Fruit fly (Drosophila melanogaster): ENCODE data around the gene gcm2.

gcm2 gene

dm6 chr2L:9576269-9576933 lies 32.0 kb upstream of the gcm2 start, which contains the start of gene Mtpalpha (continued):
- TF ChIP-seq bbx (GFP tag; IDR thresholded peaks at IDR 0.05; ENCODE audit: partially characterized antibody) (peak; percentile 12; the same call in 1 of the 2 replicates), gcm2 (GFP tag; optimal IDR thresholded peaks at IDR 0.05) (peak; percentile 2), CTCF (GFP tag; optimal IDR thresholded peaks at IDR 0.05) (peak; percentile 99), MBD-R2 (GFP tag; IDR thresholded peaks at IDR 0.05) (peak; percentile 72), CG17568 (GFP tag; optimal IDR thresholded peaks at IDR 0.05) (no peak), CG33213 (GFP tag; optimal IDR thresholded peaks at IDR 0.05) (peak; percentile 76), CG12744 (GFP tag; optimal IDR thresholded peaks at IDR 0.05) (peak; percentile 27), nerfin-1 (tag; optimal IDR thresholded peaks at IDR 0.05) (peak; percentile 16), mirr (GFP tag; optimal IDR thresholded peaks at IDR 0.05) (peak; percentile 42), CG3838 (GFP tag; optimal IDR thresholded peaks at IDR 0.05) (peak; percentile 84), ase (GFP tag; IDR thresholded peaks at IDR 0.05) (0 out of 3 replicates have a peak, but pooled peaks have one; percentile 22), Hr3 (GFP tag; optimal IDR thresholded peaks at IDR 0.05) (peak; percentile 43), Sry-δ (GFP tag; optimal IDR thresholded peaks at IDR 0.05) (peak; percentile 43), tin (GFP tag; optimal IDR thresholded peaks at IDR 0.05) (peak; percentile 47), Trl (optimal IDR thresholded peaks at IDR 0.05) (peak in 1 of 2 experiments; percentile 13), Trl (GFP tag; optimal IDR thresholded peaks at IDR 0.05) (peak; percentile 27), sens (GFP tag) (peak; percentile 89), CG3163 (GFP tag; optimal IDR thresholded peaks at IDR 0.05) (peak; percentile 1), z (GFP tag; IDR thresholded peaks at IDR 0.05) (no peak), CHES-1-like (GFP tag; optimal IDR thresholded peaks at IDR 0.05) (peak; percentile 23), CG10209 (GFP tag; optimal IDR thresholded peaks at IDR 0.05) (peak; percentile 32), dati (GFP tag; IDR thresholded peaks at IDR 0.05) (no peak), Dip2 (GFP tag; IDR thresholded peaks at IDR 0.05) (peak; percentile 98), CG10979 (tag; optimal IDR thresholded peaks at IDR 0.05) (peak; percentile 100), Fer1 (GFP tag; optimal IDR thresholded peaks at IDR 0.05) (peak; percentile 24), ftz-f1 (GFP tag; optimal IDR thresholded peaks at IDR 0.05) (no peak), MESR4 (GFP tag; optimal IDR thresholded peaks at IDR 0.05) (peak; percentile 46), schlank (tag; optimal IDR thresholded peaks at IDR 0.05) (no peak), CG15601 (tag; optimal IDR thresholded peaks at IDR 0.05) (peak; percentile 39), CG32532 (GFP tag; IDR thresholded peaks at IDR 0.05) (peak; percentile 71), ci (GFP tag; IDR thresholded peaks at IDR 0.05) (peak; percentile 76), ind (GFP tag; optimal IDR thresholded peaks at IDR 0.05) (peak; percentile 15), Hr51 (GFP tag; optimal IDR thresholded peaks at IDR 0.05) (no peak), CG3065 (GFP tag; optimal IDR thresholded peaks at IDR 0.05) (peak; percentile 20), CG17359 (tag; optimal IDR thresholded peaks at IDR 0.05) (peak; percentile 7), CG6791 (GFP tag; IDR thresholded peaks at IDR 0.05; ENCODE audit: partially characterized antibody) (peak; percentile 63; the same call in 2 of the 3 replicates), unc-4 (GFP tag; IDR thresholded peaks at IDR 0.05; ENCODE audit: partially characterized antibody) (0 out of 2 replicates have a peak, but pooled peaks have one; percentile 20), CG9797 (GFP tag; optimal IDR thresholded peaks at IDR 0.05) (peak; percentile 86), CG7987 (GFP tag; optimal IDR thresholded peaks at IDR 0.05) (peak; percentile 38), Drgx (GFP tag; IDR thresholded peaks at IDR 0.05) (peak; percentile 90), slbo (GFP tag; IDR thresholded peaks at IDR 0.05) (peak; percentile 63; the same call in 1 of the 2 replicates), CG17912 (GFP tag; optimal IDR thresholded peaks at IDR 0.05) (peak; percentile 37), org-1 (GFP tag; optimal IDR thresholded peaks at IDR 0.05) (no peak), ssp (GFP tag; IDR thresholded peaks at IDR 0.05) (peak; percentile 47), CG34422 (GFP tag; IDR thresholded peaks at IDR 0.05) (peak; percentile 76), Deaf1 (tag; optimal IDR thresholded peaks at IDR 0.05) (no peak), CG6765 (GFP tag; optimal IDR thresholded peaks at IDR 0.05) (peak; percentile 42), CG9932 (GFP tag; IDR thresholded peaks at IDR 0.05) (peak; percentile 59), CG9609 (GFP tag; optimal IDR thresholded peaks at IDR 0.05) (peak; percentile 13), Nf-YB (GFP tag; optimal IDR thresholded peaks at IDR 0.05) (peak; percentile 31), az2 (GFP tag; optimal IDR thresholded peaks at IDR 0.05) (peak; percentile 50)

All from whole organism, embryonic.